Worm (Caenorhabditis elegans): ENCODE results near the gene hpx-2.

Gene hpx-2

ce11 chrV:13840909-13841308 is 9.4 kb upstream of the hpx-2 start, which contains the start of gene srx-17:
TSS of gene srx-17 (plus strand) at chrV:13841209.
- TF ChIP-seq dao-5 (tag; optimal IDR thresholded peaks at IDR 0.05) (no peak), W03F9.2 (tag; optimal IDR thresholded peaks at IDR 0.05) (no peak), him-1 (tag; optimal IDR thresholded peaks at IDR 0.05) (no peak)

DNA sequence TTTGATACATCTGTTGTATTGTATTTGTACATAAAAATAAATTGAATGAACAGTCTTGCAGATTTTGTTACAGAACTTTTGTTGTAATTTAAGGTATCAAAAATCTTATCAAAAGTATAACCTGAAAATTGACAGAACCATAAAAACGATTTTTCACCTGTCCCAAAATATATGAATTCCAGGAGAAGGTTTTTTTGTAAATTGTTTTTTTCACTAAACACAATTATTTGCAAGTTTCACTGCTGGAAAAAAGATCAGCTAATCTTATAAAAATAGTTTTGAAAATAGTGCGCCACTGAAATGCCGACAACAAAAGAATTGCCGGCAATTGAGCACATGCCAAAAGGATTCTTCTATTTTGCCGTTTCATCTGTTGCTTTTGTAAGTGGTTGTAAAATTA is 7.1 kb upstream of the hpx-2 start, which contains the start of gene srx-130:
Gene srx-130 (plus strand): TSS at position 301 of the 400 bp plus-strand sequence.
- no peak for TF ChIP-seq him-1 (tag; optimal IDR thresholded peaks at IDR 0.05)
- TF ChIP-seq W03F9.2 (tag; optimal IDR thresholded peaks at IDR 0.05), result no peak
- no peak for TF ChIP-seq dao-5 (tag; optimal IDR thresholded peaks at IDR 0.05)

DNA sequence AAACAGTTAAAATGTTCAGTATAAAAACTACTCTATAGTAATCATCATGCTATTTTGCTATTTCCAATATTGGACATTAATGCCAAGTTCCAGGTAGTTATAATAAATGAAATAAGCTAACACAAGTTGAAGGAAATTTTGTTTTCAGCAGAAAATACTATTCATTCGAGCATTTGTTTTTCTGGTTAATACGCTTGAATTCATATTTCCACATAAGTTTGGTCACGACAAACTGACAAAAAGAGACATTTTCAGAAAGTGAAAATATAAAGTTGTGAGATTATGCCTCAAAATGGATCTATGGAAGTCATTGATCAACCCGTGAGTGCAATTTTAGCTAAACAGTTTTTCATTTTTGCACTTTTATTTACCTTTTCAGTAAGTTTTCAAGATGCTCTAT is 5.1 kb upstream of the hpx-2 start, which contains the start of gene srx-131:
Gene srx-131 (plus strand): TSS at position 301 of the 400 bp plus-strand sequence.
- TF ChIP-seq him-1 (tag; optimal IDR thresholded peaks at IDR 0.05) (no peak), W03F9.2 (tag; optimal IDR thresholded peaks at IDR 0.05) (no peak), dao-5 (tag; optimal IDR thresholded peaks at IDR 0.05) (no peak)

ce11 chrV:13848379-13848778 is 1.9 kb upstream of the hpx-2 start, which contains the start of gene srx-133:
TSS of gene srx-133 (plus strand) at chrV:13848679.
- TF ChIP-seq W03F9.2 (tag; optimal IDR thresholded peaks at IDR 0.05) (no peak), him-1 (tag; optimal IDR thresholded peaks at IDR 0.05) (no peak), dao-5 (tag; optimal IDR thresholded peaks at IDR 0.05) (no peak)

DNA sequence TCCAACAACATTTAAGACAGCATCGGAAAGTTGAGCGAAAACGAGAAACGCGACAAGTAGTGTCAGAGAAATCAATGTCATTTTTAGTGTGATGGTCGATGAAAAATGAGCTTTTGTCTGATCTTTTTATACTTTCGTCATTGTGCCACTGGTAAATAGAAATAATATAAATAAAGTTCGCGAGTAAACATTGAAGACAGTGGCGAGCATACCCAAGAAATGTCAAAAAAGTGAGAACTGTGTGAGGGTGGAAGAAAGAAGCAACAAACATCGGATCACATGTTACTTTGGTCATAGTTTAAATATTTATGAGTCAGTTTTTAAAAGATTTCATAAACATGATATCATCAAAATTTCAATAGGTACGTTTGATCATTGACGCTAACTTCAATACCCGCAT is 4.0 kb downstream of the hpx-2 start, which contains the start of gene ttr-21:
Gene ttr-21 (minus strand): TSS at position 100 of the 400 bp plus-strand sequence.
- no peak for TF ChIP-seq dao-5 (tag; optimal IDR thresholded peaks at IDR 0.05)

ce11 chrV:13856376-13856775 is 6.1 kb downstream of the hpx-2 start, which contains the start of gene srx-134:
TSS of gene srx-134 (minus strand) at chrV:13856476.
- no peak for TF ChIP-seq him-1 (tag; optimal IDR thresholded peaks at IDR 0.05)
- no peak for TF ChIP-seq dao-5 (tag; optimal IDR thresholded peaks at IDR 0.05)
- no peak for TF ChIP-seq W03F9.2 (tag; optimal IDR thresholded peaks at IDR 0.05)

ce11 chrV:13857132-13857531 is 6.9 kb downstream of the hpx-2 start, which contains the start of gene srx-136:
TSS of gene srx-136 (plus strand) at chrV:13857432.
- TF ChIP-seq him-1 (tag; optimal IDR thresholded peaks at IDR 0.05) (no peak), W03F9.2 (tag; optimal IDR thresholded peaks at IDR 0.05) (no peak), dao-5 (tag; optimal IDR thresholded peaks at IDR 0.05) (no peak)

DNA sequence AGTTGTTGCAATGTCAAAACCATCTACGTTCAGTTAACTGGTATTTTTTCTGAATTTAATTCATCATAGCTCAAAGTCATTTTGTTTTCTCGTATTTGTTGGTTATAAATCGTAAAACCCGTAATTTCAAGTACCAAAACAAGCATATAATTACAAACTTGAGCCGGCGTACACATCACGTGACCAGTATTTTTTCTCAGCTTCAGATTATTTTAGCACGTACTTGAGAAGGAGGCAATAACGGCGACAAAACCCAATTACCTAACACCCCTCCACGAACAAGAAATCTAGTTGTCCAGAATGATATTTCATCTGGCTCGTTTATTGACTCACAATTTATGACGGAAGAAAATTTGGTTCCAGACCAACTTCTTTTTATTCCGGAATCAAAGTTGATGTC is 8.6 kb downstream of the hpx-2 start, which contains the start of gene srx-135:
Gene srx-135 (plus strand): TSS at position 301 of the 400 bp plus-strand sequence.
- no peak for TF ChIP-seq him-1 (tag; optimal IDR thresholded peaks at IDR 0.05)
- TF ChIP-seq dao-5 (tag; optimal IDR thresholded peaks at IDR 0.05), result no peak
- no peak for TF ChIP-seq W03F9.2 (tag; optimal IDR thresholded peaks at IDR 0.05)

DNA sequence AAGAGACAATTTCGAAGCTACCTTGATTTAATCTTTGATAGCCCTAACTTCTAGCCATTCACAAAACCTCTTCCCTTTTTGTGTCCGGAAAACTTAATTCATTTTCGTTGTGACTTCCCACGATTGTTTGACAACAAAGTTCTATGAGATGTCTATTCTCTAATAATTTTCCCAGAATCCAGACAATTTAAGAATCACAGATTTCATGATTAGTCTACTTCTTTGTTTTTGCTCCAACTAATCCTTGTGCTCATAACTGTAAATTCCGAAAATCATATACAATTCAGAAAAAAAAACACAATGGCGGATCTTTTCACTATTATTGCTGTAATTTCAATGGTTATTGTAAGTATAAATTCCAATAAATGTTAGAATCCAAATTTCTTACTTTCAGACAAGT is 12.2 kb downstream of the hpx-2 start, which contains the start of gene srx-137:
Gene srx-137 (plus strand): TSS at position 301 of the 400 bp plus-strand sequence.
- TF ChIP-seq W03F9.2 (tag; optimal IDR thresholded peaks at IDR 0.05) (no peak), him-1 (tag; optimal IDR thresholded peaks at IDR 0.05) (no peak), dao-5 (tag; optimal IDR thresholded peaks at IDR 0.05) (no peak)

DNA sequence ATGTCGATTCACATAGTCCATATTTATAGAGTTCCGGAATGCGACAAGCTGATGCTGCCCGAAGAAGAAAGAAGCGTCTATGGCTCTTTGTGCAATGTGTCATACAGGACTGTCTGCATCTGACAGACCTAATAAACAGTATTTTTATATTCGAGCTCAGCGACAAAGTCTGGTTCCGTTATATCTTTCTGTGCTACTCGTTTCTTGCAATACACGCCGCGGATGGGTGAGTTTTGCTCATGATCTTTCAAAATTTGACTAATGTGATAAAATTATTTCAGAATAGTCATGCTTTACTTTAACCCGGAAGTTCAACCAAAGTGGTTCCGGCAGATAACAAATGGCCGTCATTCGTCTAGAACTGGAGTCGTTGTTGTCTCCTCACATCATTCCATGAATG is 13.4 kb downstream of the hpx-2 start:
- TF ChIP-seq W03F9.2 (tag; optimal IDR thresholded peaks at IDR 0.05), result no peak

DNA sequence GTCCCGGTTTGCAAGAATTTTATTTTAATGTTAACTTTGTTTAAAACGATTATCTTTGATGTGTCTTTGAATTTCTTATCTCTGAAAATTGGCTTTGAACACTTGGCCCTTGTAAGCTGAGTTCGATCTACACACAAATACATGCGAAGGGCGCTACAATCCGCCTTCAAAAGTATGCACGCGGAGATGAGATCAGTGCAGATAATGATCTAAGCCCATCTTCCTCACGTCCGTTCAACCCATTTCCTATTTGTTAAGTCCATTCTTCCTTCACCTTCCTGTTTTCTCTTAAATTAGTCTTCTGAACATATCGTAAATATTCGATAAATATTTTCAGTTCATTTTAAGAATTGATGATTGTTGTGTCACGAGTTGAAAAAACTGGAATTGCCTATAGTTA is 16.1 kb downstream of the hpx-2 start, which contains the start of gene nhr-175:
Gene nhr-175 (plus strand): TSS at position 339 of the 400 bp plus-strand sequence.
- TF ChIP-seq W03F9.2 (tag; optimal IDR thresholded peaks at IDR 0.05) (no peak), him-1 (tag; optimal IDR thresholded peaks at IDR 0.05) (no peak), dao-5 (tag; optimal IDR thresholded peaks at IDR 0.05) (no peak)

ce11 chrV:13869551-13869950 is 19.3 kb downstream of the hpx-2 start:
- TF ChIP-seq W03F9.2 (tag; optimal IDR thresholded peaks at IDR 0.05), result no peak
- TF ChIP-seq dao-5 (tag; optimal IDR thresholded peaks at IDR 0.05), result no peak
- TF ChIP-seq him-1 (tag; optimal IDR thresholded peaks at IDR 0.05), result no peak

DNA sequence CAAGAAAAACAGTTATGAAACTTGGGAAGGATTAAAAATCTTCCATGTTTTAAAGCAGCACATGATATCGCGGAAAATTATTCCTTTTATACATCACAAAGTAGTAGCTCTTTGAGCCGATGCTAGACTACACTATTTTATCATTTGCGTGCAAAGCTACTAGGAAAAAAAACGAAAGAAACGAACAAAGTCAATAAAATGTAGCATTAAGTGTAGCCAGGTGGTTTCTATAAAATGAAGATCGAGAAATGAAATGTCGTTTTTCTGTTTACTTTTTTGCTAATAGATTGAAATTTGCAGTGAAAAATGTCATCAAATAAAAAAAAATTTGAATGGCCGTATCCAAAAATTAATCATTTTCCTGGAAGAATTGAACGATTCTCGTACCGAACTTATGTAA is 22.6 kb downstream of the hpx-2 start, which contains the start of gene cpt-5:
Gene cpt-5 (plus strand): TSS at position 301 of the 400 bp plus-strand sequence.
- TF ChIP-seq dao-5 (tag; optimal IDR thresholded peaks at IDR 0.05), result no peak
- no peak for TF ChIP-seq him-1 (tag; optimal IDR thresholded peaks at IDR 0.05)
- no peak for TF ChIP-seq W03F9.2 (tag; optimal IDR thresholded peaks at IDR 0.05)

ce11 chrV:13873323-13873722 is 23.1 kb downstream of the hpx-2 start:
- TF ChIP-seq dao-5 (tag; optimal IDR thresholded peaks at IDR 0.05), result no peak
- no peak for TF ChIP-seq W03F9.2 (tag; optimal IDR thresholded peaks at IDR 0.05)
- no peak for TF ChIP-seq him-1 (tag; optimal IDR thresholded peaks at IDR 0.05)

DNA sequence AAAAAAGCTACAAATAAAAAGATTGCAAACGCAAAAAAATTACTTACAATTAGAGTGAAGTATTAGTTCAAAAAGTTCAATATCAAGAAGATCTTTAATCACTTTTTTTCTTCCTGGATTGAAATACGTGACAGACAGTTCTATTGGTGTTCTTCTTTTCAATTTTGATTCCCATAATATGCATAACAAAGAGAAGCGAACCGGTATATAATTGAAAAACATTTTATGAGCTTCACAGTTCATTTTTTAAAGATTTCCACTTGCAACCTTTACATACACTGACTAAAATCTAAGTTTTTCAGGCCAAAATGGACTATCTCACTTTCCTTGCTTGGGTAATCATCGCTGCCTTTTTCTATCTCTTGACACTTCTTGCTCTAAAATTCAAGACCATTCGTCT is 26.3 kb downstream of the hpx-2 start, which contains the start of gene T22G5.1:
Gene T22G5.1 (plus strand): TSS at position 301 of the 400 bp plus-strand sequence.
- TF ChIP-seq W03F9.2 (tag; optimal IDR thresholded peaks at IDR 0.05) (no peak), him-1 (tag; optimal IDR thresholded peaks at IDR 0.05) (no peak), dao-5 (tag; optimal IDR thresholded peaks at IDR 0.05) (no peak)
